Fruit fly (Drosophila melanogaster) whole organism, embryonic: Measurements from ENCODE around the gene CG1738.
A peak's percentile ranks its signal among the peaks of the same experiment; 100 is the strongest.

ENCODE experiments used
- Abd-B ChIP-seq: fragments of 200-800 bp; sonication (Bioruptor generic); optimal IDR thresholded peaks from 2 replicates; lab custom pipeline; 2018; ENCODE audit warnings: missing biosample characterization, mild to moderate bottlenecking, missing genetic modification characterization, moderate library complexity
- Ada2b ChIP-seq: fragments of 200-800 bp; sonication (Bioruptor generic); IDR thresholded peaks from 2 replicates; pipeline ENCODE4 v1.3.6; 2022; ENCODE audit warnings: missing biosample characterization, missing genetic modification characterization
- C15 ChIP-seq: fragments of 200-800 bp; sonication (Bioruptor generic); IDR thresholded peaks from 3 replicates; pipeline ENCODE4 v1.3.6; 2022; ENCODE audit warnings: missing biosample characterization, missing genetic modification characterization
- CG10366 ChIP-seq: fragments of 200-800 bp; sonication (Bioruptor generic); IDR thresholded peaks from 2 replicates; pipeline ENCODE4 v1.3.6; 2022; ENCODE audit warnings: missing biosample characterization, missing genetic modification characterization
- CG10959 ChIP-seq: fragments of 200-800 bp; sonication (Bioruptor generic); IDR thresholded peaks from 2 replicates; pipeline ENCODE4 v1.3.6; 2022; ENCODE audit warnings: missing biosample characterization, missing genetic modification characterization
- CG1603 ChIP-seq: fragments of 200-800 bp; sonication (Bioruptor generic); optimal IDR thresholded peaks from 2 replicates; lab custom pipeline; 2019; ENCODE audit warnings: missing biosample characterization, mild to moderate bottlenecking, missing genetic modification characterization, moderate library complexity
- CG16813 ChIP-seq: fragments of 200-800 bp; sonication (Bioruptor generic); IDR thresholded peaks from 3 replicates; pipeline ENCODE4 v1.3.6; 2022; ENCODE audit warnings: missing biosample characterization, missing genetic modification characterization; ENCODE audit not compliant: partially characterized antibody
- CG17361 ChIP-seq: fragments of 200-800 bp; sonication (Bioruptor generic); IDR thresholded peaks from 3 replicates; pipeline ENCODE4 v1.3.6; 2022; ENCODE audit warnings: missing biosample characterization, missing genetic modification characterization
- CG2875 ChIP-seq: fragments of 200-800 bp; sonication (Bioruptor generic); optimal IDR thresholded peaks from 2 replicates; lab custom pipeline; 2017; ENCODE audit warnings: missing biosample characterization, mild to moderate bottlenecking, missing genetic modification characterization, missing genetic modification reagents
- CG30403 ChIP-seq: fragments of 200-800 bp; sonication (Bioruptor generic); optimal IDR thresholded peaks from 3 replicates; lab custom pipeline; 2016; ENCODE audit warnings: missing biosample characterization, missing genetic modification characterization
- CG31224 ChIP-seq: fragments of 200-800 bp; sonication (Bioruptor generic); IDR thresholded peaks from 2 replicates; pipeline ENCODE4 v1.3.6; 2022; ENCODE audit warnings: missing biosample characterization, missing genetic modification characterization
- CG34422 ChIP-seq: fragments of 200-800 bp; sonication (Bioruptor generic); IDR thresholded peaks from 3 replicates; pipeline ENCODE4 v1.3.6; 2022; ENCODE audit warnings: missing biosample characterization, missing genetic modification characterization
- CG4328 ChIP-seq: fragments of 200-800 bp; sonication (Bioruptor generic); optimal IDR thresholded peaks from 3 replicates; lab custom pipeline; 2017; ENCODE audit warnings: missing biosample characterization, missing genetic modification reagents, missing genetic modification characterization
- CG6175 ChIP-seq: fragments of 200-800 bp; sonication (Bioruptor generic); IDR thresholded peaks from 3 replicates; pipeline ENCODE4 v1.3.6; 2022; ENCODE audit warnings: missing biosample characterization, missing genetic modification characterization
- CG7372 ChIP-seq: fragments of 200-800 bp; sonication (Bioruptor generic); IDR thresholded peaks from 2 replicates; pipeline ENCODE4 v1.3.6; 2022; ENCODE audit warnings: missing biosample characterization, missing genetic modification characterization
- CG7963 ChIP-seq: fragments of 200-800 bp; sonication (Bioruptor generic); IDR thresholded peaks from 3 replicates; pipeline ENCODE4 v1.3.6; 2022; ENCODE audit warnings: missing biosample characterization, missing genetic modification characterization; ENCODE audit not compliant: partially characterized antibody
- CG9727 ChIP-seq: fragments of 200-800 bp; sonication (Bioruptor generic); optimal IDR thresholded peaks from 3 replicates; lab custom pipeline; 2017; ENCODE audit warnings: missing biosample characterization, mild to moderate bottlenecking, missing genetic modification characterization
- Dbx ChIP-seq: fragments of 200-800 bp; sonication (Bioruptor generic); IDR thresholded peaks from 3 replicates; pipeline ENCODE4 v1.3.6; 2022; ENCODE audit warnings: missing biosample characterization, missing genetic modification characterization
- Doc2 ChIP-seq: fragments of 200-800 bp; sonication (Bioruptor generic); IDR thresholded peaks from 2 replicates; pipeline ENCODE4 v1.3.6; 2022; ENCODE audit warnings: missing biosample characterization, missing genetic modification characterization
- Drgx ChIP-seq: fragments of 200-800 bp; sonication (Bioruptor generic); IDR thresholded peaks from 2 replicates; pipeline ENCODE4 v1.3.6; 2022; ENCODE audit warnings: missing biosample characterization, missing genetic modification characterization
- HLH3B ChIP-seq: fragments of 200-800 bp; sonication (Bioruptor generic); IDR thresholded peaks from 2 replicates; pipeline ENCODE4 v1.3.6; 2022; ENCODE audit warnings: missing biosample characterization, missing genetic modification characterization
- HLH4C ChIP-seq: fragments of 200-800 bp; sonication (Bioruptor generic); IDR thresholded peaks from 3 replicates; pipeline ENCODE4 v1.3.6; 2022; ENCODE audit warnings: missing biosample characterization, missing genetic modification characterization; ENCODE audit not compliant: partially characterized antibody
- Hmr ChIP-seq: fragments of 200-800 bp; sonication (Bioruptor generic); optimal IDR thresholded peaks from 3 replicates; lab custom pipeline; 2017; ENCODE audit warnings: mild to moderate bottlenecking, missing biosample characterization, missing genetic modification reagents, missing genetic modification characterization
- Meics ChIP-seq: fragments of 200-800 bp; sonication (Bioruptor generic); optimal IDR thresholded peaks from 2 replicates; lab custom pipeline; 2017; ENCODE audit warnings: missing biosample characterization, mild to moderate bottlenecking, missing genetic modification characterization
- al ChIP-seq: fragments of 200-800 bp; sonication (Bioruptor generic); IDR thresholded peaks from 2 replicates; pipeline ENCODE4 v1.3.6; 2022; ENCODE audit warnings: missing biosample characterization, missing genetic modification characterization
- ato ChIP-seq: fragments of 200-800 bp; sonication (Bioruptor generic); IDR thresholded peaks from 2 replicates; pipeline ENCODE4 v1.3.6; 2022; ENCODE audit warnings: missing biosample characterization, missing genetic modification characterization; ENCODE audit not compliant: partially characterized antibody
- az2 ChIP-seq: fragments of 200-800 bp; sonication (Bioruptor generic); optimal IDR thresholded peaks from 3 replicates; lab custom pipeline; 2016; ENCODE audit warnings: missing biosample characterization, missing genetic modification characterization
- bcd ChIP-seq: fragments of 200-800 bp; sonication (Bioruptor generic); optimal IDR thresholded peaks from 2 replicates; lab custom pipeline; 2017; ENCODE audit warnings: missing biosample characterization, mild to moderate bottlenecking, missing genetic modification characterization
- disco-r ChIP-seq: fragments of 200-800 bp; sonication (Bioruptor generic); optimal IDR thresholded peaks from 2 replicates; lab custom pipeline; 2016; ENCODE audit warnings: missing biosample characterization, missing genetic modification characterization
- dm ChIP-seq: fragments of 200-800 bp; sonication (Bioruptor generic); optimal IDR thresholded peaks from 3 replicates; lab custom pipeline; 2016; ENCODE audit warnings: missing biosample characterization, missing genetic modification characterization
- dpn ChIP-seq, 2 experiments: fragments of 200-800 bp; sonication (Bioruptor generic); optimal IDR thresholded peaks; 3 replicates each; lab custom pipeline; 2016; ENCODE audit warnings: missing biosample characterization in 2 of 2, missing genetic modification characterization in 2 of 2
- dysf ChIP-seq: fragments of 200-800 bp; sonication (Bioruptor generic); IDR thresholded peaks from 3 replicates; pipeline ENCODE4 v1.3.6; 2022; ENCODE audit warnings: missing biosample characterization, missing genetic modification characterization
- exex ChIP-seq: fragments of 200-800 bp; sonication (Bioruptor generic); optimal IDR thresholded peaks from 4 replicates; lab custom pipeline; 2018; ENCODE audit warnings: missing biosample characterization, mild to moderate bottlenecking, missing genetic modification characterization, moderate library complexity
- jigr1 ChIP-seq: fragments of 200-800 bp; sonication (Bioruptor generic); IDR thresholded peaks from 3 replicates; pipeline ENCODE4 v1.3.6; 2022; ENCODE audit warnings: missing biosample characterization, missing genetic modification characterization
- lab ChIP-seq: fragments of 200-800 bp; sonication (Bioruptor generic); optimal IDR thresholded peaks from 3 replicates; lab custom pipeline; 2017; ENCODE audit warnings: missing biosample characterization, missing genetic modification characterization, mild to moderate bottlenecking, moderate library complexity, missing genetic modification reagents
- nmo ChIP-seq: fragments of 200-800 bp; sonication (Bioruptor generic); optimal IDR thresholded peaks from 2 replicates; lab custom pipeline; 2018; ENCODE audit warnings: missing biosample characterization, mild to moderate bottlenecking, missing genetic modification characterization, moderate library complexity
- p53 ChIP-seq: fragments of 200-800 bp; sonication (Bioruptor generic); optimal IDR thresholded peaks from 2 replicates; lab custom pipeline; 2016; ENCODE audit warnings: missing biosample characterization, missing genetic modification characterization
- pan ChIP-seq, 4 experiments: fragments of >200 bp in 3 of 4; fragments of 200-800 bp in 1 of 4; sonication (Bioruptor generic) in 1 of 4; optimal IDR thresholded peaks in 3 of 4; IDR thresholded peaks in 1 of 4; 2 replicates each; pipeline versions ENCODE4 v1.3.6 to Lab custom; 2017 to 2022; ENCODE audit warnings: missing biosample characterization in 2 of 4, missing genetic modification characterization in 2 of 4, mixed read lengths in 1 of 4
- prd ChIP-seq, 3 experiments: fragments of >200 bp in 2 of 3; fragments of 200-800 bp in 1 of 3; sonication (Bioruptor generic) in 1 of 3; optimal IDR thresholded peaks in 2 of 3; IDR thresholded peaks in 1 of 3; 2 replicates in 2 of 3; 3 replicates in 1 of 3; pipeline versions ENCODE4 v1.3.6 to Lab custom; 2017 to 2022; ENCODE audit warnings: missing biosample characterization in 1 of 3, missing genetic modification characterization in 1 of 3
- rib ChIP-seq: fragments of 200-800 bp; sonication (Bioruptor generic); IDR thresholded peaks from 2 replicates; pipeline ENCODE4 v1.3.6; 2022; ENCODE audit warnings: missing biosample characterization, missing genetic modification characterization
- sens-2 ChIP-seq: fragments of 200-800 bp; sonication (Bioruptor generic); IDR thresholded peaks from 2 replicates; pipeline ENCODE4 v1.3.6; 2022; ENCODE audit warnings: missing biosample characterization, missing genetic modification characterization
- shn ChIP-seq: fragments of 200-800 bp; sonication (Bioruptor generic); optimal IDR thresholded peaks from 3 replicates; lab custom pipeline; 2016; ENCODE audit warnings: missing biosample characterization, missing genetic modification characterization
- sim ChIP-seq: fragments of 200-800 bp; sonication (Bioruptor generic); IDR thresholded peaks from 2 replicates; pipeline ENCODE4 v1.3.6; 2022; ENCODE audit warnings: missing biosample characterization, missing genetic modification characterization
- so ChIP-seq: fragments of 200-800 bp; sonication (Bioruptor generic); IDR thresholded peaks from 3 replicates; pipeline ENCODE4 v1.3.6; 2022; ENCODE audit warnings: missing biosample characterization, missing genetic modification characterization
- sob ChIP-seq: fragments of 200-800 bp; sonication (Bioruptor generic); IDR thresholded peaks from 2 replicates; pipeline ENCODE4 v1.3.6; 2022; ENCODE audit warnings: missing biosample characterization, missing genetic modification characterization
- ssp ChIP-seq: fragments of 200-800 bp; sonication (Bioruptor generic); IDR thresholded peaks from 2 replicates; pipeline ENCODE4 v1.3.6; 2022; ENCODE audit warnings: missing biosample characterization, missing genetic modification characterization
- usp ChIP-seq: fragments of >200 bp; optimal IDR thresholded peaks from 2 replicates; lab custom pipeline; 2017; ENCODE audit warnings: missing biosample characterization, missing genetic modification characterization
- vvl ChIP-seq: fragments of 200-800 bp; sonication (Bioruptor generic); IDR thresholded peaks from 2 replicates; pipeline ENCODE4 v1.3.6; 2022; ENCODE audit warnings: missing biosample characterization, missing genetic modification characterization
- zfh1 ChIP-seq: fragments of 200-800 bp; sonication (Bioruptor generic); IDR thresholded peaks from 3 replicates; pipeline ENCODE4 v1.3.6; 2022; ENCODE audit warnings: missing biosample characterization, missing genetic modification characterization

The CG1738 gene

dm6 chrX:11370792-11371191 lies 21.9 kb downstream of the CG1738 start (continued):
- TF ChIP-seq p53, result no peak
- TF ChIP-seq az2, result no peak
- no peak for TF ChIP-seq HLH4C (GFP tag; lab: Robert Waterston, UW)
- TF ChIP-seq Meics (GFP tag; lab: Kevin White, UChicago), result peak; percentile 3
- TF ChIP-seq shn, result no peak
- peak; percentile 52 for TF ChIP-seq CG10366 (GFP tag; lab: Robert Waterston, UW)
- peak; percentile 60; the same call in 1 of the 2 replicates for TF ChIP-seq sob (GFP tag; lab: Robert Waterston, UW)
- TF ChIP-seq dysf (GFP tag; lab: Robert Waterston, UW), result peak; percentile 69
- TF ChIP-seq CG7963 (GFP tag; lab: Robert Waterston, UW), result no peak
- no peak for TF ChIP-seq CG16813 (GFP tag; lab: Robert Waterston, UW)
- no peak for TF ChIP-seq disco-r
- no peak for TF ChIP-seq pan (optimal IDR thresholded peaks at IDR 0.05; lab: Kevin White, UChicago)
- peak in 1 of 2 experiments; percentile 61 for TF ChIP-seq pan (GFP tag; optimal IDR thresholded peaks at IDR 0.05 in 1 of 2, IDR thresholded peaks at IDR 0.05 in 1 of 2)
- peak; percentile 39; the same call in 1 of the 2 replicates for TF ChIP-seq HLH3B (GFP tag; lab: Robert Waterston, UW)
- peak; percentile 11 for TF ChIP-seq CG1603
- TF ChIP-seq Abd-B (GFP tag; lab: Kevin White, UChicago), result peak; percentile 25
- TF ChIP-seq CG34422 (GFP tag; lab: Robert Waterston, UW), result peak; percentile 40; the same call in 1 of the 3 replicates
- no peak for TF ChIP-seq Doc2 (GFP tag; lab: Robert Waterston, UW)
- TF ChIP-seq CG9727 (GFP tag; lab: Kevin White, UChicago), result peak; percentile 38
- no peak for TF ChIP-seq CG2875 (GFP tag; lab: Kevin White, UChicago)
- TF ChIP-seq C15 (GFP tag; lab: Robert Waterston, UW), result 0 out of 3 replicates have a peak, but pooled peaks have one; percentile 37
- TF ChIP-seq CG6175, result 0 out of 3 replicates have a peak, but pooled peaks have one; percentile 28
- TF ChIP-seq exex, result no peak
- TF ChIP-seq bcd (GFP tag; lab: Kevin White, UChicago), result peak; percentile 15
- peak; percentile 20 for TF ChIP-seq CG30403 (GFP tag; lab: Kevin White, UChicago)
- no peak for TF ChIP-seq so
- TF ChIP-seq nmo, result peak; percentile 28
- 0 out of 2 replicates have a peak, but pooled peaks have one; percentile 21 for TF ChIP-seq CG10959
- peak; percentile 0 for TF ChIP-seq Hmr
- peak; percentile 9; the same call in 1 of the 2 replicates for TF ChIP-seq ssp (GFP tag; lab: Robert Waterston, UW)
- TF ChIP-seq rib (GFP tag; lab: Robert Waterston, UW), result 0 out of 2 replicates have a peak, but pooled peaks have one; percentile 35
- TF ChIP-seq Dbx, result peak; percentile 29; the same call in 1 of the 3 replicates
- TF ChIP-seq lab (GFP tag; lab: Kevin White, UChicago), result peak; percentile 16
- no peak for TF ChIP-seq dpn (GFP tag; optimal IDR thresholded peaks at IDR 0.05; lab: Kevin White, UChicago)
- TF ChIP-seq jigr1 (GFP tag; lab: Robert Waterston, UW), result 0 out of 3 replicates have a peak, but pooled peaks have one; percentile 15
- no peak for TF ChIP-seq CG7372 (GFP tag; lab: Robert Waterston, UW)
- TF ChIP-seq al (GFP tag; lab: Robert Waterston, UW), result peak; percentile 40; the same call in 1 of the 2 replicates
- TF ChIP-seq CG4328 (GFP tag; lab: Kevin White, UChicago), result no peak
- peak; percentile 70 for TF ChIP-seq Drgx (GFP tag; lab: Robert Waterston, UW)
- TF ChIP-seq CG31224 (GFP tag; lab: Robert Waterston, UW), result peak; percentile 31; the same call in 1 of the 2 replicates
- peak; percentile 39; the same call in 1 of the 3 replicates for TF ChIP-seq CG17361 (GFP tag; lab: Robert Waterston, UW)
- peak; percentile 44; the same call in 1 of the 2 replicates for TF ChIP-seq Ada2b (GFP tag; lab: Robert Waterston, UW)
- no peak for TF ChIP-seq sim
- peak; percentile 25; the same call in 1 of the 2 replicates for TF ChIP-seq vvl (GFP tag; lab: Robert Waterston, UW)
- no peak for TF ChIP-seq ato (GFP tag; lab: Robert Waterston, UW)
- TF ChIP-seq usp (GFP tag; lab: Kevin White, UChicago), result no peak
- no peak for TF ChIP-seq dm (GFP tag; lab: Kevin White, UChicago)
- TF ChIP-seq sens-2 (GFP tag; lab: Robert Waterston, UW), result no peak
- 0 out of 3 replicates have a peak, but pooled peaks have one; percentile 48 for TF ChIP-seq zfh1 (GFP tag; lab: Robert Waterston, UW)
- no peak for TF ChIP-seq prd (optimal IDR thresholded peaks at IDR 0.05; lab: Kevin White, UChicago)
- TF ChIP-seq prd (GFP tag; IDR thresholded peaks at IDR 0.05; lab: Robert Waterston, UW), result peak; percentile 70
